Fruit fly (Drosophila melanogaster): ENCODE data around the gene IM33.

DNA sequence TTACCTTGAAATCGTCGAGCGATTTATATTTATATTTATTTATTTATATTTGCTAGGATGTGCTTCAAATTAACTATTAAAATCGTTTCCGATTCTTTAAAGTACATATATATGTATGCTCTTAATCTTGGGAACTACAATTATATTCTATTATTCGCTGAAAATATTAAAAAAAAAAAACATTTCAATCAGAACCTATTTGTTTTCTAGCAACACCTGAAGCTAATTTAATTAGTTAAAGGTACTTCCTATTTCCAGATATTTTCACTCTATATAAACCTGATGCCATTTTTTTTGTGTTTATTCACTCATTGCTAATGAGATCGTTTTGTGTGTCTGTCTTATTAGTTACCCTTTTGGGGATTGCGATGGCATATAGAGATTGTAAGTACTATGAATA lies 4.5 kb upstream of the IM33 start, which contains the start of gene CG42467:
- TF ChIP-seq usp (GFP tag; optimal IDR thresholded peaks at IDR 0.05) (no peak), psq (optimal IDR thresholded peaks at IDR 0.05) (no peak), EcR (GFP tag; optimal IDR thresholded peaks at IDR 0.05) (no peak), CG8478 (optimal IDR thresholded peaks at IDR 0.05) (no peak), pan (optimal IDR thresholded peaks at IDR 0.05) (no peak), Dll (optimal IDR thresholded peaks at IDR 0.05) (no peak)
